Worm (Caenorhabditis elegans) whole organism, L4/young adult: ENCODE data around the gene W02C12.2.

Experiments
- W03F9.2 ChIP-seq: fragments of 150-350 bp; optimal IDR thresholded peaks from 2 replicates; lab custom pipeline; 2014; ENCODE audit warnings: missing biosample characterization, missing genetic modification characterization
- dao-5 ChIP-seq: sonication (generic microtip); optimal IDR thresholded peaks from 2 replicates; lab custom pipeline; 2016; ENCODE audit warnings: missing genotype, missing genetic modification characterization, moderate library complexity, missing compliant biosample characterization
- him-1 ChIP-seq: sonication (generic microtip); optimal IDR thresholded peaks from 2 replicates; lab custom pipeline; 2016; ENCODE audit warnings: missing genotype, missing genetic modification reagents, missing genetic modification characterization, missing compliant biosample characterization

W02C12.2 gene

DNA sequence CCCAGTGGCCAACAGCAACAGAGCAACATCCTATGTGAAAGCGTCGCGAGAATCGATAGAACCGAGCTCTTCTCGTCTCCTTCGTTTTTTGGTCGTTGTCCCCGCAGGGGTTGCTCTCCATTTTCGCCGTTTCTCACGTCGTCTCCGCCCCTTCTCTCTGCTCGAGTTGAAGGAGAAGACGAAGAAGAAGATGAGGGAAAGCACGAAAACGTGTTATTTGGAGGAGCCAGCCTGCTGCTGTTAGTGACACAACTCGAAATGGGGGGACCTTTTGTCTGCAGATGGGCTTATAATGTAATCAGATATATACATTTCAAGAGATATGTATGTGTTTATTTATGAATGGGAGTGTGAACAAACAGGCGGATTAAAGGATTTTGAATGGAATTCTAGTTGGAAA lies at the start of gene W02C12.2:
Gene W02C12.2, minus strand, starts transcription at position 277 of the 400 bp plus-strand sequence.
- peak; percentile 24 for TF ChIP-seq him-1 (tag; lab: Kevin White, UChicago)
- TF ChIP-seq W03F9.2 (tag; lab: Kevin White, UChicago): no peak

DNA sequence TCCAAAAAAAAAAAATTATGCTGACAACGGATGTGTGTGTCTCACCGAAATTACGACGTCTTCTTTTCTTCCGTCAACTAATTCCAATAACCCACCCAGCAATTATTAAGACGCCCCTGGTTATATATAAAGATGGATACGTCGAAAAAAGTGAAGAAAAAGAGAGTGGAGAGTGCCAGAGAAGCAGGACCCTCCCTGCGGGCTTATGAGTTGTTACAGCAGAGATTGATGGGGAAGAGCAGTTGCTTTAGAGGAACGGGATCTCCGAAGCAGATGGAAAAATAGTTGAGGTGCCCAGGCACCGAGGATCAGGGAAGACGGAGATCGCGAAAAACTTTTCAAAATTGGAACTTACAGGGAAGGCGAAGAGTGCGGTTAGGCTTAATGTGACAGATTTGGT lies 47.5 kb upstream of the W02C12.2 start:
- TF ChIP-seq W03F9.2 (tag; lab: Kevin White, UChicago): no peak
- no peak for TF ChIP-seq him-1 (tag; lab: Kevin White, UChicago)

DNA sequence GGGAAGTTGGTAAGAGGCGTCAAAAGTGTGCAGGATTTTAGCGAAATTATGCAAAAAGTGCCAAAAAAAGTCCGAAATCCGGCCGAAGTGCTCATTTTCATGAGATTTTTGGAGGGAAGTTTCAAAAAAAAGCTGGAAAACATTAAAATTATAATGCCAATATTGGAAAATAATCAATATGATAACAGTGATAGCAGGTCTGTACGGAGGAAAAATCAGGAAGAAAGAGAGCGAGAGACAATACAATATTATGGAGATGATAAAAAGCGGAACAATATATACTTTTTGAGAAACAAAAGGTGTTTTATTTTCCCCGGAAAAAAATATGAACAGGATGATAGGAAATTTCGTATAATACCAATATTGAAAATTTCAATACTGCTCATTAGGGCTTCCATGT lies 45.6 kb upstream of the W02C12.2 start:
- TF ChIP-seq dao-5 (tag; lab: Kevin White, UChicago) (no peak), him-1 (tag; lab: Kevin White, UChicago) (no peak), W03F9.2 (tag; lab: Kevin White, UChicago) (no peak)

DNA sequence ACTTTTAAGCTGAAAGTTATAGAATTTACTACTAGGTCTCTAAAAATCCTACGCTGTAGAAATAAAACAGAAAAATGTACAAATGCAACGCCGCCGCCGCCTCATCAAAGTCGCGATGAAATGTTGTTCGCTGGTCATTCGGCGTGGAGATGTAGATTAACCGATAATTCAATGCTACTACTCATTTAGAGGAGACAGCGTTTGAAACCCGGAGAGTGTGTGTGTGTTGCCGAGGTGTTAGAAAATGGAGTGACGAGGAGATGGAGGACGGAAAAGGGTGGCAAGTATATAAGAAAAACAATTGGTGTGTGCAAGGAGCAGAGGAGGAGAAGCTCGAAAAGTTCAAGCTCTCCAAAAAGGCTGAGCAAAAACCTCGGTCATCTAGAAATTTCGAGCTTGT lies 44.5 kb upstream of the W02C12.2 start:
- TF ChIP-seq him-1 (tag; lab: Kevin White, UChicago): no peak
- no peak for TF ChIP-seq dao-5 (tag; lab: Kevin White, UChicago)
- no peak for TF ChIP-seq W03F9.2 (tag; lab: Kevin White, UChicago)

DNA sequence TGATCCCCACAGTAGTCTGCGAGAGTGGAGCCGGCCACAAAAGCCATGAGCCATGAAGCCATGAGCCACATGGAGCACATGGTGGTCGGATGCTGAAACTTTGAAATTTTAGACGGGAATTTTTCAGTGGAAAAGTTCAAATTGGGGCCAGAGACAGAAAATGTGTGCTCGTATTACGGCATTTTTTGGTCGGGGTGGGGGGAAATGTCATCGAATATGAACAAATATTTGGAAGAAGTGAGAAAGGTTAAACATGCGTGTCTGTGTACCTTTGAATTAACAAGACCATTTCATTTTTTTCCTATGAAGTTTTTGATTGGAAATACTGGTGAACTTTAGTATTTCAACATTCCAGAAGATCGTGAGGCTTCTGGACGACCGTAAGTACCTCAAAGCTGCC lies 43.8 kb upstream of the W02C12.2 start, which contains the start of gene wrt-5:
Gene wrt-5, minus strand, starts transcription at position 101 of the 400 bp plus-strand sequence.
- TF ChIP-seq him-1 (tag; lab: Kevin White, UChicago): no peak
- no peak for TF ChIP-seq dao-5 (tag; lab: Kevin White, UChicago)
- no peak for TF ChIP-seq W03F9.2 (tag; lab: Kevin White, UChicago)

DNA sequence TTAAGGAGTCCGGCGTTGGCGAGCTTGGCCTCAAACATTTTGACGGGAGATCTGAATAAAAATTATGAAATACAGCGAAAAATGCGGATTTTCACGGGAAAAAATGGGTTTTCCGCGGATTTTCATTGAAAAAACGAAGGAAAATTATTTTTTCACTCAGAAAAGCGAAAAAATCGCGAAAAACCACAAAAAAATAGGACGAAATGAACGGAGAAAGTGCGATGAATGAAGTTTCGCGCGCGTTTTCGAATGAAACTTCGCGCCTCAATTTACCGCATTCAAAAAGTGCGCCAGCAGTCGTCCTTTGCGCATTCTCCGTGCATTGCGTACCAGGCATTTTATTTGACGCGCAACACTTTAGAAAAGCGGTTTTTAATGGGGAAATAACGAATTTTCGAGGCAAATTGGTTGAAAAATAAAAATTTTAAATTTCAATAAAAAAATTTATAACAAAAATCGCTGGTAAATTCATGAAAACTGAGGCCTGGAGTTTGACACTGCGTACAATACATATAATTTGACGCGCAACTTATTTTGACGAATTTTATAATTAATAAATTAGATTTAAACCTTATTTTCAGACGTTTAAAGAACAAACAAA lies 41.7 kb upstream of the W02C12.2 start, which contains the start of gene pcn-1:
Gene pcn-1, minus strand, starts transcription at position 51 of the 601 bp plus-strand sequence.
- TF ChIP-seq W03F9.2 (tag; lab: Kevin White, UChicago) (peak; percentile 95), him-1 (tag; lab: Kevin White, UChicago) (peak; percentile 91), dao-5 (tag; lab: Kevin White, UChicago) (peak; percentile 3)

DNA sequence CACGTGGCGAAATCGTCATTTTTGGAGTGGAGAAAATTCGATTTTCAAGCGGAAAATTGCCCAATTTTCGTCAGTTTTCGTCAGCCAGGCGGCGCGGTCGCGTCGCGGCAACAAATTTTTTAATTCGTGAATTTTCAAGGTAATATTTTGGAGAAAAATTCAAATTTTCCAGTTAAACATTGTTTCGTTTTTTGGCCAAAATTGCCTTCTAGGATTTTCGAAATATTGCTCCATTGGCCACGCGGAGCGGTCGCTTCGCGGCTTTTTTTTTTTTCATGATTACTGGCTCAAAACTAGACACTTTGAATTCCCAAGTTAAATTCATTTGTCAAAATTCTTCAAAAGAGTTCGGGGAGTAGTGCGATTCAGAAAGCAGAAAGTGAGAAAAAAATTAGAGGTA lies 39.9 kb upstream of the W02C12.2 start:
- TF ChIP-seq W03F9.2 (tag; lab: Kevin White, UChicago): no peak
- no peak for TF ChIP-seq him-1 (tag; lab: Kevin White, UChicago)
- TF ChIP-seq dao-5 (tag; lab: Kevin White, UChicago): no peak

DNA sequence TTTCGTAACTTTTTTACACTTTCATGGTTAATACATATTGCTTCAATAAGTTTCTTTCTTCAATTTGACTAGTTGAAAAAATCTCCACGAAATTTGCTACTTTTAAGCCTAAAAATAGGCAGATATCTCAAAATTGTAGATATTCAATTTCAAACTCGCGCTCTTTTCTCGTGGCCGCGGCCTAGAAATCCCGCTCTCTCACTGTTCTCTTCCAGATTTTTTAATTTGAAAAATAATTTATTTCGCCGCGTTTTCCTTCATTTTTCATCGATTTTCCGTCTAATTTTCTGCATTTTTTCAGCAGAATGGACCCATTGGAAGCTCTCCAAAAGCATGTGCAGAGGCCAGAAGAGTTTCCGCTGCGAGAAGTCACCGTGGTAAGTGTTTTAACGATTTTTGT lies 34.5 kb upstream of the W02C12.2 start, which contains the start of gene cdc-73:
Gene cdc-73, plus strand, starts transcription at position 302 of the 400 bp plus-strand sequence.
- TF ChIP-seq W03F9.2 (tag; lab: Kevin White, UChicago) (peak; percentile 44), dao-5 (tag; lab: Kevin White, UChicago) (no peak)

DNA sequence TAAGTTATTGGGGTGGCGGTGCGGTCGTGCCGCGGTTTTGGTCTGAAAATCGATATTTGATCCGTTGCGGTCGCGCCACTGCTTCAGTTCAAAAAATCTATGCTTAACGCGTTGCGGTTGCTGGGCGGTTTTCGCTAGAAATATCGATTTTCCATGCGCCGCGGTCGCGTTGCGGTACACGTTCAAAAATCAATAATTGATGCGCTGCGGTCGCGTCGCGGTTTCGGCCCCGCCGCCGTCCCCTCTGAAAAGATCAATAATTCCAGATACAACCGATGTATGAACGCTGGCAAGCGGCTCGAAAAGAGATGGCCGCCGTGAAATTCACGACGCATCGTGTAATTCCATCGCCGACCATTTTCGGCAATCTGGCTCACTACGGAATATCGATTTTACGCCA lies 33.2 kb upstream of the W02C12.2 start:
- TF ChIP-seq dao-5 (tag; lab: Kevin White, UChicago): no peak
- no peak for TF ChIP-seq W03F9.2 (tag; lab: Kevin White, UChicago)
- TF ChIP-seq him-1 (tag; lab: Kevin White, UChicago): no peak

DNA sequence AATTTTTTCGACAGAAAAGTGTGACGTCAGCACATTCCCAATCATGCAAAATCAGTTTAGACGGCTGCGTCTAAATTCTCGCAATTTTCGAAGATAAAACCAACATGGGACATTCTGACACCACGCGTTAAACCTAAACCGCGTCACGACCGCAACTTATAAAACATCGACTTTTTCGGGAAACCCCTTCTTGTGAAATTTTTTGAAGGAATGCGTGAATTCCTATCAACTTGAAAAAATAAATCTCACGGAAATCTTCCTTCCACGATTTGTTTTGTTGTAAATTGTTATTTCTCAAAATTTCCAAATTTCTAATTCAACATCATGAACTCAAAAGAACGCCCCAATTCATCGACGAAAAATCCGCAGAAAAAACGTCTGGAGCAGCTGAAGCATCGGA lies 32.2 kb upstream of the W02C12.2 start, which contains the start of gene F35F11.2:
Gene F35F11.2, plus strand, starts transcription at position 301 of the 400 bp plus-strand sequence.
- no peak for TF ChIP-seq W03F9.2 (tag; lab: Kevin White, UChicago)
- TF ChIP-seq him-1 (tag; lab: Kevin White, UChicago): no peak
- no peak for TF ChIP-seq dao-5 (tag; lab: Kevin White, UChicago)

DNA sequence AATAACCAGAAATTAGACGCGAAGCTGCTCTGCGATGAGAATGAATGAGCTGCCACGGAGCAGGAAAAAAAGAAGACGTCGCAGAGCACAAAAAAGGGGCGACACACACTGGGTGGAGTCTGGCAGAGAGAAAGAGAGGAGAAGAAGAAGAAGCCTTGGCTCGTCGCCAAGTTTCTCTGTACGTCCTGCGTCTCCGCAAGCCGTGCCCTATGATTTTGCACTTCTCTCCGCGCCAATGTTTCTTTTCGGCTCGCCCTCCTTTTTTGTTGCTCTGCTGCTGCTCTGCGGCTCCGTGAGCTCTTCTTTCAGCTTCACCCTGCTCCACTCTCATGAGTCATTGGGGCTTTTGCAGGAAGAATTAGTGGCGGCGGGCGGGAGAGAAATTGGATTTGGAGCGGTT lies 27.1 kb upstream of the W02C12.2 start, which contains the start of gene hlh-30:
Gene hlh-30, minus strand, starts transcription at position 69 of the 400 bp plus-strand sequence.
- TF ChIP-seq dao-5 (tag; lab: Kevin White, UChicago): no peak
- TF ChIP-seq him-1 (tag; lab: Kevin White, UChicago): peak; percentile 90

DNA sequence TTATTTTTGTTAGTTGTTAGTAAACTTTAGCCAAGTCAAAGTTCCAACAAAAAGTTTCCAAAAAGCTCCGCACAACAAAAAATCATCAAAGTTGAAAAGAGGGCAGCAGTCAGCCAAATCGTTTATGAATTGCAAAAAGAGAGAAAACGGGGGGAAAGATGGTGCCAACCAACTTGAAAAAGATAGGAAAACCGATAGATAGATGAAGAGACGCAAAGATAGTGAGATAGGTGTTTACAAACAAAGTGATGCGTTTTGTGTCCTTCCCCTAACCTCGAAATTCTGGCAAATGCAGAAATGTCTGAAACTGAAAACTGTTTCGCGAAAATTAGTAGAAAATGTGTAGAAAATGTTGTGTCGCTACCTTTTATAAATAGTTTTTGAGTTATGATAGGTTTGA lies 25.7 kb upstream of the W02C12.2 start:
- TF ChIP-seq W03F9.2 (tag; lab: Kevin White, UChicago): no peak
- TF ChIP-seq him-1 (tag; lab: Kevin White, UChicago): no peak
- no peak for TF ChIP-seq dao-5 (tag; lab: Kevin White, UChicago)

DNA sequence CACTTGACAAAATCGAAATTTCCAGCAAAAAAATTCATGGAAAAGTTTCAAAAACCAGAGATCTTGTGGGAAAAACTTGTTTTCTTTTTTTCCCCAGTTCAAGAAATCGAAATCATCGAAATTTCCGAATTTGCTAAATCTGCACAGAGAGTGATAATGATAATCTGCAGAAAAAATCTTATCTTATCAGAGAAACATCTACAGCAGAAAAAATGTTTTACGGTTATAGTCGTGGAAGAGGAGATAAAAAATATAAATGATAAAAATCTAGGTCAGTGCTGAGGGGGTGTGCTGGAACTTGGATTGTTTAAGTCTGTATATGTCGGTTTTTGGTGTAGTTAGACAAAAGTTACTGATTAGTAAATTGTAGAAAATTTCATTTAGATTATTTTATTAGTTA lies 24.6 kb upstream of the W02C12.2 start:
- TF ChIP-seq W03F9.2 (tag; lab: Kevin White, UChicago) (no peak), him-1 (tag; lab: Kevin White, UChicago) (no peak), dao-5 (tag; lab: Kevin White, UChicago) (no peak)

DNA sequence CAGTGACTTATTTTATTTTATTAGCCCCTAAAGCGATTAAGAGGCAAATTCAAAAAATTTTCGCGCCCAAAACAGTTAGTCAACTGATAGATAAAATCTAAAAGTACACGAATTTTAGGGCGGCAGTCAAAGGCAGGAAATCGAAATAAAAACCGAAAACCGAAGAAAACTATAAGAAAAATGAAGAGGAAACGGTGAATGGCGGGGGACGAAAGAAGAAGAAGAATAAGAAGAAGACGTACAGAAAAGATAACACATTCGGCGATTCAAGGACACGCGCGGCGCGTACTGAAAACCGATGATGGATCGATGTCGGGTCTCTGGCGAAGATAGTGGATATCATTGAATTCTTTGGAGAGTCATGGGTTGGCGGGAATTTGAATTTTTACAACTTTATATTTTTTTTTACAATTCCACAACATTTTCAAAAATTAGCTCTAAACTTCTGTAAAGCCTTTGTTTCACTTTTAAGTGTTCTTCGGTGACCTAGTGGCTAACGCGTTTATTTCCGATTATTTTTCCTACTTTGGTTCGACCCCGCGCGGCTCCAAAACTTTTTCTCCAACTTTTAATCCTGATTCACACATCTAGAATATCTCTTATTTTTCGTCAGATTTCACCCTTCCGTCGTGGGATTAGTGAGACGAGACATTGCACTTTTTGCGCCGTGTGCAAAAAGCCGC lies 23.3 kb upstream of the W02C12.2 start:
- no peak for TF ChIP-seq W03F9.2 (tag; lab: Kevin White, UChicago)
- TF ChIP-seq dao-5 (tag; lab: Kevin White, UChicago): no peak
- TF ChIP-seq him-1 (tag; lab: Kevin White, UChicago): no peak
